Fruit fly (Drosophila melanogaster): ENCODE results near the gene RecQ5.
A peak's percentile ranks its signal among the peaks of the same experiment; 100 is the strongest.

The RecQ5 gene

dm6 chr3L:14631964-14632758 is at the start of gene RecQ5, which contains the start of gene dlp (continued):
- TF ChIP-seq amos (GFP tag; IDR thresholded peaks at IDR 0.05; ENCODE audit: partially characterized antibody) (peak; percentile 96), Doc2 (GFP tag; IDR thresholded peaks at IDR 0.05) (no peak), E2f1 (GFP tag; IDR thresholded peaks at IDR 0.05) (peak; percentile 56), ara (GFP tag; IDR thresholded peaks at IDR 0.05) (peak; percentile 69; the same call in 1 of the 2 replicates), tio (GFP tag; optimal IDR thresholded peaks at IDR 0.05) (peak; percentile 91), CG13624 (GFP tag; optimal IDR thresholded peaks at IDR 0.05) (peak; percentile 42), CG33557 (GFP tag; optimal IDR thresholded peaks at IDR 0.05) (peak; percentile 66), abd-A (tag; optimal IDR thresholded peaks at IDR 0.05) (peak; percentile 51), B-H1 (GFP tag; IDR thresholded peaks at IDR 0.05) (peak; percentile 53), unpg (GFP tag; optimal IDR thresholded peaks at IDR 0.05) (peak; percentile 63), mam (GFP tag; optimal IDR thresholded peaks at IDR 0.05) (peak; percentile 75), phol (tag; optimal IDR thresholded peaks at IDR 0.05) (peak; percentile 83), slbo (GFP tag; IDR thresholded peaks at IDR 0.05) (peak; percentile 91), cad (GFP tag; optimal IDR thresholded peaks at IDR 0.05) (no peak), al (GFP tag; IDR thresholded peaks at IDR 0.05) (peak; percentile 38), tgo (GFP tag; IDR thresholded peaks at IDR 0.05) (peak; percentile 65), CG10431 (GFP tag; optimal IDR thresholded peaks at IDR 0.05) (peak; percentile 72), Lpt (GFP tag; optimal IDR thresholded peaks at IDR 0.05) (no peak), trem (tag; optimal IDR thresholded peaks at IDR 0.05) (peak; percentile 66), repo (GFP tag; optimal IDR thresholded peaks at IDR 0.05) (no peak), salm (tag; optimal IDR thresholded peaks at IDR 0.05) (peak; percentile 42), unc-4 (GFP tag; IDR thresholded peaks at IDR 0.05; ENCODE audit: partially characterized antibody) (peak; percentile 81), CG10543 (GFP tag; optimal IDR thresholded peaks at IDR 0.05) (peak; percentile 86), GATAe (GFP tag; conservative IDR thresholded peaks at IDR 0.05) (no peak), Xrp1 (GFP tag; IDR thresholded peaks at IDR 0.05) (peak; percentile 67), Dfd (GFP tag; optimal IDR thresholded peaks at IDR 0.05) (no peak), CG34376 (GFP tag; optimal IDR thresholded peaks at IDR 0.05) (peak; percentile 27), nau (GFP tag; optimal IDR thresholded peaks at IDR 0.05) (no peak), Sry-β (GFP tag; optimal IDR thresholded peaks at IDR 0.05) (peak; percentile 51), insv (GFP tag; optimal IDR thresholded peaks at IDR 0.05) (peak in 1 of 2 experiments; percentile 60), p53 (GFP tag; optimal IDR thresholded peaks at IDR 0.05) (no peak), ranshi (GFP tag; IDR thresholded peaks at IDR 0.05) (peak; percentile 79), CG2116 (GFP tag; optimal IDR thresholded peaks at IDR 0.05) (peak; percentile 84), CG7786 (GFP tag; optimal IDR thresholded peaks at IDR 0.05) (peak; percentile 54), CG16813 (GFP tag; IDR thresholded peaks at IDR 0.05; ENCODE audit: partially characterized antibody) (peak; percentile 89), CG4328 (GFP tag; optimal IDR thresholded peaks at IDR 0.05) (peak; percentile 37), Spps (tag; optimal IDR thresholded peaks at IDR 0.05) (no peak), CG1603 (tag; optimal IDR thresholded peaks at IDR 0.05) (peak; percentile 42), disco-r (GFP tag; optimal IDR thresholded peaks at IDR 0.05) (peak; percentile 33), CG17385 (GFP tag; optimal IDR thresholded peaks at IDR 0.05) (peak; percentile 71), gcm (GFP tag; optimal IDR thresholded peaks at IDR 0.05) (peak; percentile 66), CG10267 (tag; optimal IDR thresholded peaks at IDR 0.05) (peak; percentile 80), pita (GFP tag; optimal IDR thresholded peaks at IDR 0.05) (no peak), CG13775 (GFP tag; optimal IDR thresholded peaks at IDR 0.05) (peak; percentile 89), CG11695 (GFP tag; IDR thresholded peaks at IDR 0.05) (peak; percentile 38; the same call in 1 of the 3 replicates), HmgD (GFP tag; optimal IDR thresholded peaks at IDR 0.05) (peak; percentile 46), Myb (GFP tag; optimal IDR thresholded peaks at IDR 0.05) (peak; percentile 62), Rfx (GFP tag; IDR thresholded peaks at IDR 0.05) (peak; percentile 77), CG9727 (GFP tag; optimal IDR thresholded peaks at IDR 0.05) (peak; percentile 89)
